Fruit fly (Drosophila melanogaster): ENCODE data around the gene Graf.

The Graf gene

dm6 chrX:15788235-15789187, 28.0 kb upstream of the Graf start, which contains the start of gene Rhp (continued):
- TF ChIP-seq scrt (GFP tag; optimal IDR thresholded peaks at IDR 0.05) (peak; percentile 3), exex (tag; optimal IDR thresholded peaks at IDR 0.05) (peak; percentile 46), CG33213 (GFP tag; optimal IDR thresholded peaks at IDR 0.05) (no peak), sens-2 (GFP tag; IDR thresholded peaks at IDR 0.05) (no peak), unpg (GFP tag; optimal IDR thresholded peaks at IDR 0.05) (peak; percentile 51), so (GFP tag; IDR thresholded peaks at IDR 0.05) (peak; percentile 38; the same call in 2 of the 3 replicates), Hand (GFP tag; optimal IDR thresholded peaks at IDR 0.05) (no peak), CG15479 (GFP tag; optimal IDR thresholded peaks at IDR 0.05) (no peak), D (optimal IDR thresholded peaks at IDR 0.05) (no peak), D (GFP tag; optimal IDR thresholded peaks at IDR 0.05) (peak; percentile 43), ttk (GFP tag; IDR thresholded peaks at IDR 0.05) (no peak), CG7745 (tag; optimal IDR thresholded peaks at IDR 0.05) (no peak), klu (GFP tag; IDR thresholded peaks at IDR 0.05) (no peak), CG42726 (GFP tag; IDR thresholded peaks at IDR 0.05; ENCODE audit: partially characterized antibody) (no peak), CG17328 (GFP tag; IDR thresholded peaks at IDR 0.05) (no peak; the same call in 1 of the 2 replicates), danr (GFP tag; IDR thresholded peaks at IDR 0.05) (no peak), pan (optimal IDR thresholded peaks at IDR 0.05) (no peak), pan (GFP tag; optimal IDR thresholded peaks at IDR 0.05 in 1 of 2, IDR thresholded peaks at IDR 0.05 in 1 of 2) (no peak), Sry-β (GFP tag; optimal IDR thresholded peaks at IDR 0.05) (peak; percentile 33), HLHmδ (GFP tag; optimal IDR thresholded peaks at IDR 0.05) (peak; percentile 5), CG12219 (GFP tag; optimal IDR thresholded peaks at IDR 0.05) (peak; percentile 41), dimm (GFP tag; IDR thresholded peaks at IDR 0.05) (no peak), sob (GFP tag; IDR thresholded peaks at IDR 0.05) (no peak), CG9797 (GFP tag; optimal IDR thresholded peaks at IDR 0.05) (peak; percentile 61), H2.0 (GFP tag; IDR thresholded peaks at IDR 0.05) (no peak), Hey (tag; optimal IDR thresholded peaks at IDR 0.05) (no peak), CG9215 (GFP tag; IDR thresholded peaks at IDR 0.05) (no peak), CG3726 (GFP tag; IDR thresholded peaks at IDR 0.05) (no peak), HmgD (GFP tag; optimal IDR thresholded peaks at IDR 0.05) (no peak), CG4730 (GFP tag; IDR thresholded peaks at IDR 0.05) (no peak), tin (GFP tag; optimal IDR thresholded peaks at IDR 0.05) (no peak), al (GFP tag; IDR thresholded peaks at IDR 0.05) (no peak), ac (GFP tag; optimal IDR thresholded peaks at IDR 0.05) (peak; percentile 19), kni (GFP tag; optimal IDR thresholded peaks at IDR 0.05) (peak; percentile 17), bigmax (GFP tag; optimal IDR thresholded peaks at IDR 0.05) (no peak), ham (GFP tag; IDR thresholded peaks at IDR 0.05) (no peak), CG7928 (GFP tag; optimal IDR thresholded peaks at IDR 0.05) (no peak), NFAT (GFP tag; IDR thresholded peaks at IDR 0.05) (no peak), TFAM (GFP tag; optimal IDR thresholded peaks at IDR 0.05) (no peak), Bteb2 (GFP tag; optimal IDR thresholded peaks at IDR 0.05) (no peak), gro (GFP tag; optimal IDR thresholded peaks at IDR 0.05) (no peak), CG9817 (tag; optimal IDR thresholded peaks at IDR 0.05) (no peak), CG10565 (GFP tag; optimal IDR thresholded peaks at IDR 0.05) (no peak), trem (tag; optimal IDR thresholded peaks at IDR 0.05) (no peak), Ptx1 (GFP tag; IDR thresholded peaks at IDR 0.05) (no peak), ab (GFP tag; optimal IDR thresholded peaks at IDR 0.05) (no peak), CG18011 (GFP tag; optimal IDR thresholded peaks at IDR 0.05) (no peak), Nf-YC (tag; optimal IDR thresholded peaks at IDR 0.05) (peak; percentile 45), CG14441 (GFP tag; IDR thresholded peaks at IDR 0.05) (no peak), ssp (GFP tag; IDR thresholded peaks at IDR 0.05) (no peak)
